ENCODE assay signal across 1 fruit fly cellular context in the genomic region with DNA sequence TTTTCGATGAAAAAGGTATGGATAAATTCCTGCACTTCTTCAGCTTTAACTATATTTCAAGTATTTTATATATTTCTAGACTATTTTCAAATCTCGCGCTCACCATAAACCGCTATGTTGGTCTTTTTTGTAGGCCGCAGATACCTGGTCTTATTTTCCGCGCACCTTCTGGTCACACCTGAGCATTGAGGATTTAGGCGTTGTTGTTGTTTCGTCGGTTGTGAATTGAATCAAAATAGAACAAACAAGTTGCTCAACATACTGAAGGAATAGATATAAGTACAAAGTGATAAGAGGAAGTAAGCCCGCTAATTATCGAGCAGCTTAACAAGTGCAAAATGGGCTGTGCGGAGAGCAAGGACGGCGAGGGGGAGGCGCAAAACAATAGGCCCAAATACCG.
TF ChIP-seq lines count a peak whose summit lies in the region.

A gene (plus strand): TSS at position 167 of the 400 bp plus-strand sequence.

TF ChIP-seq in whole organism, embryonic, 481 proteins besides CTCF, POLR2A, EP300 and RAD21 (continued from another document):
- TF ChIP-seq p53 (GFP tag; optimal IDR thresholded peaks at IDR 0.05; lab: Kevin White, UChicago) (no peak), sima (GFP tag; optimal IDR thresholded peaks at IDR 0.05; lab: Kevin White, UChicago) (no peak), CG17359 (tag; optimal IDR thresholded peaks at IDR 0.05; lab: Kevin White, UChicago) (no peak), Deaf1 (tag; optimal IDR thresholded peaks at IDR 0.05; lab: Kevin White, UChicago) (no peak), wor (GFP tag; IDR thresholded peaks at IDR 0.05; lab: Robert Waterston, UW) (no peak), MBD-R2 (GFP tag; IDR thresholded peaks at IDR 0.05; lab: Robert Waterston, UW) (peak; percentile 43; the same call in 1 of the 2 replicates), CG13123 (GFP tag; optimal IDR thresholded peaks at IDR 0.05; lab: Kevin White, UChicago) (no peak), CG2678 (tag; optimal IDR thresholded peaks at IDR 0.05; lab: Kevin White, UChicago) (no peak), CG13424 (tag; optimal IDR thresholded peaks at IDR 0.05; lab: Kevin White, UChicago) (no peak), Atf-2 (GFP tag; optimal IDR thresholded peaks at IDR 0.05; lab: Kevin White, UChicago) (no peak), zfh2 (GFP tag; optimal IDR thresholded peaks at IDR 0.05; lab: Kevin White, UChicago) (no peak), Myb (GFP tag; optimal IDR thresholded peaks at IDR 0.05; lab: Kevin White, UChicago) (peak; percentile 35), Stat92E (GFP tag; optimal IDR thresholded peaks at IDR 0.05; lab: Kevin White, UChicago) (no peak), luna (GFP tag; optimal IDR thresholded peaks at IDR 0.05; lab: Kevin White, UChicago) (no peak), CG31388 (GFP tag; optimal IDR thresholded peaks at IDR 0.05; lab: Kevin White, UChicago) (no peak), stwl (tag; optimal IDR thresholded peaks at IDR 0.05; lab: Kevin White, UChicago) (peak; percentile 43), MESR4 (GFP tag; optimal IDR thresholded peaks at IDR 0.05; lab: Kevin White, UChicago) (peak; percentile 34), MTF-1 (GFP tag; optimal IDR thresholded peaks at IDR 0.05; lab: Kevin White, UChicago; ENCODE audit: borderline replicate concordance) (no peak), CG7745 (tag; optimal IDR thresholded peaks at IDR 0.05; lab: Kevin White, UChicago) (no peak), Dip3 (GFP tag; optimal IDR thresholded peaks at IDR 0.05; lab: Kevin White, UChicago) (no peak), her (GFP tag; optimal IDR thresholded peaks at IDR 0.05; lab: Kevin White, UChicago) (no peak), grn (GFP tag; optimal IDR thresholded peaks at IDR 0.05; lab: Kevin White, UChicago) (no peak), CG4404 (GFP tag; IDR thresholded peaks at IDR 0.05; lab: Robert Waterston, UW) (no peak), BEAF-32 (GFP tag; optimal IDR thresholded peaks at IDR 0.05; lab: Kevin White, UChicago) (peak; percentile 11), CG34422 (GFP tag; IDR thresholded peaks at IDR 0.05; lab: Robert Waterston, UW) (peak; percentile 26; the same call in 1 of the 3 replicates), pzg (GFP tag; optimal IDR thresholded peaks at IDR 0.05; lab: Kevin White, UChicago) (peak; percentile 62), GATAe (GFP tag; conservative IDR thresholded peaks at IDR 0.05; lab: Robert Waterston, UW) (no peak), CG17328 (GFP tag; IDR thresholded peaks at IDR 0.05; lab: Robert Waterston, UW) (no peak), CG18764 (GFP tag; optimal IDR thresholded peaks at IDR 0.05; lab: Kevin White, UChicago) (no peak), Ets65A (GFP tag; lab: Kevin White, UChicago) (no peak), Nf-YC (tag; optimal IDR thresholded peaks at IDR 0.05; lab: Kevin White, UChicago) (no peak), vnd (GFP tag; IDR thresholded peaks at IDR 0.05; lab: Robert Waterston, UW; ENCODE audit: partially characterized antibody) (no peak), CG1603 (tag; optimal IDR thresholded peaks at IDR 0.05; lab: Kevin White, UChicago) (peak; percentile 24), CG9932 (GFP tag; IDR thresholded peaks at IDR 0.05; lab: Robert Waterston, UW) (no peak), CG34224 (GFP tag; IDR thresholded peaks at IDR 0.05; lab: Robert Waterston, UW; ENCODE audit: partially characterized antibody) (no peak), Chrac-16 (GFP tag; optimal IDR thresholded peaks at IDR 0.05; lab: Kevin White, UChicago) (no peak), CG8944 (GFP tag; optimal IDR thresholded peaks at IDR 0.05; lab: Kevin White, UChicago) (no peak), hbn (GFP tag; IDR thresholded peaks at IDR 0.05; lab: Robert Waterston, UW; ENCODE audit: partially characterized antibody) (no peak), CG8388 (GFP tag; optimal IDR thresholded peaks at IDR 0.05; lab: Kevin White, UChicago) (no peak), E2f2 (GFP tag; IDR thresholded peaks at IDR 0.05; lab: Robert Waterston, UW) (peak; percentile 95), CG31365 (tag; optimal IDR thresholded peaks at IDR 0.05; lab: Kevin White, UChicago) (no peak), CG9797 (GFP tag; optimal IDR thresholded peaks at IDR 0.05; lab: Kevin White, UChicago) (peak; percentile 84), CG14014 (GFP tag; IDR thresholded peaks at IDR 0.05; lab: Robert Waterston, UW) (no peak), trem (tag; optimal IDR thresholded peaks at IDR 0.05; lab: Kevin White, UChicago) (peak; percentile 42), CG16815 (GFP tag; optimal IDR thresholded peaks at IDR 0.05; lab: Kevin White, UChicago) (no peak), CG6813 (GFP tag; optimal IDR thresholded peaks at IDR 0.05; lab: Kevin White, UChicago) (no peak), ATbp (GFP tag; optimal IDR thresholded peaks at IDR 0.05; lab: Kevin White, UChicago) (no peak), CG14710 (tag; optimal IDR thresholded peaks at IDR 0.05; lab: Kevin White, UChicago) (peak; percentile 12), HLHmδ (GFP tag; optimal IDR thresholded peaks at IDR 0.05; lab: Kevin White, UChicago) (no peak)
